Worm (Caenorhabditis elegans) whole organism, early embryonic: ENCODE data around the gene Y73C8C.3.
"Not testable (repeated sequence)": the region's sequence is repeated elsewhere in the genome, so short reads cannot be mapped to it uniquely, and the experiment has no call there.

Experiments used
- B0310.2 ChIP-seq: sonication (generic microtip); optimal IDR thresholded peaks from 2 replicates; lab custom pipeline; 2016; ENCODE audit warnings: mild to moderate bottlenecking, missing genetic modification characterization, missing compliant biosample characterization
- F13C5.2 ChIP-seq: sonication (generic microtip); optimal IDR thresholded peaks from 2 replicates; lab custom pipeline; 2017; ENCODE audit warnings: mild to moderate bottlenecking, missing genetic modification characterization, inconsistent platforms, missing compliant biosample characterization
- aly-1 ChIP-seq: sonication (generic microtip); optimal IDR thresholded peaks from 2 replicates; lab custom pipeline; 2016; ENCODE audit warnings: missing genetic modification characterization, missing compliant biosample characterization
- ama-1 ChIP-seq: fragments of 150-350 bp; optimal IDR thresholded peaks from 2 replicates; lab custom pipeline; 2014
- ceh-13 ChIP-seq: fragments of 200-800 bp; sonication (Bioruptor generic); optimal IDR thresholded peaks from 2 replicates; lab custom pipeline; 2018; ENCODE audit warnings: mild to moderate bottlenecking, missing genetic modification characterization, missing compliant biosample characterization
- ceh-36 ChIP-seq: sonication (generic microtip); optimal IDR thresholded peaks from 2 replicates; lab custom pipeline; 2016; ENCODE audit warnings: missing genetic modification characterization, inconsistent platforms, missing compliant biosample characterization
- ets-7 ChIP-seq: sonication (generic microtip); optimal IDR thresholded peaks from 2 replicates; lab custom pipeline; 2016; ENCODE audit warnings: missing genotype, missing genetic modification characterization, missing compliant biosample characterization
- flt-1 ChIP-seq: fragments of 200-800 bp; sonication (Bioruptor generic); IDR thresholded peaks from 2 replicates; pipeline ENCODE4 v1.3.6; 2022; ENCODE audit warnings: missing genetic modification characterization, missing compliant biosample characterization
- hmbx-1 ChIP-seq: sonication (generic microtip); optimal IDR thresholded peaks from 2 replicates; lab custom pipeline; 2016; ENCODE audit warnings: mild to moderate bottlenecking, missing genetic modification characterization, missing compliant biosample characterization
- hmg-4 ChIP-seq: fragments of 200-800 bp; sonication (Bioruptor generic); optimal IDR thresholded peaks from 2 replicates; lab custom pipeline; 2018; ENCODE audit warnings: mild to moderate bottlenecking, missing genetic modification characterization, missing compliant biosample characterization
- hnd-1 ChIP-seq: sonication (generic microtip); optimal IDR thresholded peaks from 2 replicates; lab custom pipeline; 2016; ENCODE audit warnings: missing genetic modification characterization, missing compliant biosample characterization
- pes-1 ChIP-seq: fragments of 200-800 bp; sonication (Bioruptor generic); IDR thresholded peaks from 2 replicates; pipeline ENCODE4 v1.3.6; 2022; ENCODE audit warnings: missing genetic modification reagents, missing genetic modification characterization, missing compliant biosample characterization
- scrt-1 ChIP-seq: fragments of 200-800 bp; sonication (Bioruptor generic); IDR thresholded peaks from 2 replicates; pipeline ENCODE4 v1.3.6; 2022; ENCODE audit warnings: missing genetic modification characterization, missing compliant biosample characterization
- sea-1 ChIP-seq: fragments of 200-800 bp; sonication (Bioruptor generic); conservative IDR thresholded peaks from 2 replicates; pipeline ENCODE4 v1.3.6; 2022; ENCODE audit warnings: missing genetic modification characterization, missing compliant biosample characterization
- tbx-11 ChIP-seq: fragments of 200-800 bp; sonication (Bioruptor generic); IDR thresholded peaks from 2 replicates; pipeline ENCODE4 v1.3.6; 2022; ENCODE audit warnings: missing genetic modification characterization, missing compliant biosample characterization
- tbx-37 ChIP-seq: fragments of 200-800 bp; sonication (Bioruptor generic); conservative IDR thresholded peaks from 2 replicates; pipeline ENCODE4 v1.3.6; 2022; ENCODE audit warnings: missing genetic modification reagents, missing genetic modification characterization, missing compliant biosample characterization
- tra-4 ChIP-seq: sonication (generic microtip); optimal IDR thresholded peaks from 2 replicates; lab custom pipeline; 2017; ENCODE audit warnings: missing genetic modification characterization, missing compliant biosample characterization

Gene Y73C8C.3

ce11 chrV:3086260-3086659, 28.8 kb upstream of the Y73C8C.3 start, which contains the start of gene srt-8:
srt-8 (plus strand) TSS chrV:3086560.
- TF ChIP-seq B0310.2 (tag; lab: Kevin White, UChicago) (no peak), scrt-1 (GFP tag; lab: Robert Waterston, UW) (no peak), tbx-11 (GFP tag; lab: Robert Waterston, UW) (no peak), sea-1 (GFP tag; lab: Robert Waterston, UW) (no peak), hmg-4 (no peak), tra-4 (no peak), tbx-37 (GFP tag; lab: Robert Waterston, UW) (no peak), aly-1 (tag; lab: Kevin White, UChicago) (no peak)

- no peak for TF ChIP-seq aly-1 (tag; lab: Kevin White, UChicago)
- TF ChIP-seq pes-1 (GFP tag; lab: Robert Waterston, UW), result no peak
- TF ChIP-seq flt-1 (GFP tag; lab: Robert Waterston, UW), result no peak
- TF ChIP-seq hmg-4, result no peak
- TF ChIP-seq B0310.2 (tag; lab: Kevin White, UChicago), result no peak
- TF ChIP-seq ceh-13 (GFP tag; lab: Kevin White, UChicago), result no peak
- TF ChIP-seq tbx-11 (GFP tag; lab: Robert Waterston, UW), result no peak
- TF ChIP-seq hnd-1 (tag; lab: Kevin White, UChicago), result no peak
- no peak for TF ChIP-seq hmbx-1 (tag; lab: Kevin White, UChicago)
- no peak for TF ChIP-seq ama-1
- no peak for TF ChIP-seq sea-1 (GFP tag; lab: Robert Waterston, UW)
- no peak for TF ChIP-seq F13C5.2
- TF ChIP-seq tbx-37 (GFP tag; lab: Robert Waterston, UW), result no peak
- no peak for TF ChIP-seq scrt-1 (GFP tag; lab: Robert Waterston, UW)
Measured at ce11 chrV:3088768-3089167, 26.3 kb upstream of the Y73C8C.3 start, which contains the start of gene acs-21. acs-21 (plus strand) TSS chrV:3089068.

ce11 chrV:3094351-3094750, 20.7 kb upstream of the Y73C8C.3 start, which contains the start of gene cyp-33C9:
cyp-33C9 (minus strand) TSS chrV:3094561.
- TF ChIP-seq B0310.2 (tag; lab: Kevin White, UChicago) (no peak), tra-4 (no peak), ama-1 (no peak), ceh-36 (tag; lab: Kevin White, UChicago) (no peak), tbx-11 (GFP tag; lab: Robert Waterston, UW) (no peak), tbx-37 (GFP tag; lab: Robert Waterston, UW) (no peak), ets-7 (tag; lab: Kevin White, UChicago) (no peak), scrt-1 (GFP tag; lab: Robert Waterston, UW) (no peak), pes-1 (GFP tag; lab: Robert Waterston, UW) (no peak), hnd-1 (tag; lab: Kevin White, UChicago) (no peak), ceh-13 (GFP tag; lab: Kevin White, UChicago) (no peak), aly-1 (tag; lab: Kevin White, UChicago) (no peak), F13C5.2 (no peak)

ce11 chrV:3100527-3100926, 14.5 kb upstream of the Y73C8C.3 start:
- TF ChIP-seq tra-4 (no peak), hmbx-1 (tag; lab: Kevin White, UChicago) (no peak), aly-1 (tag; lab: Kevin White, UChicago) (no peak), pes-1 (GFP tag; lab: Robert Waterston, UW) (no peak)

ce11 chrV:3102049-3102448, 13.0 kb upstream of the Y73C8C.3 start, which contains the start of gene Y73C8C.4:
Y73C8C.4 (minus strand) TSS chrV:3102149.
- not testable (repeated sequence) for TF ChIP-seq tbx-37 (GFP tag; lab: Robert Waterston, UW); sea-1 (GFP tag; lab: Robert Waterston, UW); F13C5.2

- TF ChIP-seq hnd-1 (tag; lab: Kevin White, UChicago) (no peak), B0310.2 (tag; lab: Kevin White, UChicago) (no peak), tbx-37 (GFP tag; lab: Robert Waterston, UW) (no peak), ceh-13 (GFP tag; lab: Kevin White, UChicago) (no peak), ama-1 (no peak), sea-1 (GFP tag; lab: Robert Waterston, UW) (no peak), hmbx-1 (tag; lab: Kevin White, UChicago) (no peak), ceh-36 (tag; lab: Kevin White, UChicago) (no peak), tra-4 (no peak), scrt-1 (GFP tag; lab: Robert Waterston, UW) (no peak), aly-1 (tag; lab: Kevin White, UChicago) (no peak)
Measured at ce11 chrV:3104134-3104533, 10.9 kb upstream of the Y73C8C.3 start, which contains the start of gene str-66. str-66 (minus strand) TSS chrV:3104234.

- TF ChIP-seq pes-1 (GFP tag; lab: Robert Waterston, UW) (no peak), hmg-4 (no peak), tbx-37 (GFP tag; lab: Robert Waterston, UW) (no peak), hmbx-1 (tag; lab: Kevin White, UChicago) (no peak), tra-4 (no peak), ets-7 (tag; lab: Kevin White, UChicago) (no peak), F13C5.2 (no peak), aly-1 (tag; lab: Kevin White, UChicago) (no peak), ama-1 (no peak), sea-1 (GFP tag; lab: Robert Waterston, UW) (no peak), hnd-1 (tag; lab: Kevin White, UChicago) (no peak), ceh-13 (GFP tag; lab: Kevin White, UChicago) (no peak), tbx-11 (GFP tag; lab: Robert Waterston, UW) (no peak), scrt-1 (GFP tag; lab: Robert Waterston, UW) (no peak), ceh-36 (tag; lab: Kevin White, UChicago) (no peak), B0310.2 (tag; lab: Kevin White, UChicago) (no peak), flt-1 (GFP tag; lab: Robert Waterston, UW) (no peak)
Measured at ce11 chrV:3105810-3106209, 9.3 kb upstream of the Y73C8C.3 start, which contains the start of gene str-69. str-69 (minus strand) TSS chrV:3105910.
